Fruit fly (Drosophila melanogaster) whole organism, embryonic: ENCODE results near the gene dpr18.

Experiments
- B-H1 ChIP-seq: fragments of 200-800 bp; sonication (Bioruptor generic); IDR thresholded peaks from 3 replicates; pipeline ENCODE4 v1.3.6; 2022; ENCODE audit warnings: missing biosample characterization, missing genetic modification characterization
- CG11085 ChIP-seq: fragments of 200-800 bp; sonication (Bioruptor generic); IDR thresholded peaks from 2 replicates; pipeline ENCODE4 v1.3.6; 2022; ENCODE audit warnings: missing biosample characterization, missing genetic modification characterization
- CG12391 ChIP-seq: fragments of 200-800 bp; sonication (Bioruptor generic); optimal IDR thresholded peaks from 3 replicates; lab custom pipeline; 2018; ENCODE audit warnings: missing biosample characterization, mild to moderate bottlenecking, missing genetic modification characterization, moderate library complexity
- CG12769 ChIP-seq: fragments of 200-800 bp; sonication (Bioruptor generic); optimal IDR thresholded peaks from 2 replicates; lab custom pipeline; 2019; ENCODE audit warnings: missing biosample characterization, mild to moderate bottlenecking, missing genetic modification characterization, moderate library complexity
- CG13424 ChIP-seq: fragments of 200-800 bp; sonication (Bioruptor generic); optimal IDR thresholded peaks from 2 replicates; lab custom pipeline; 2019; ENCODE audit warnings: missing biosample characterization, mild to moderate bottlenecking, missing genetic modification characterization, moderate library complexity
- CG13894 ChIP-seq: fragments of 200-800 bp; sonication (Bioruptor generic); optimal IDR thresholded peaks from 3 replicates; lab custom pipeline; 2018; ENCODE audit warnings: missing biosample characterization, mild to moderate bottlenecking, missing genetic modification characterization, moderate library complexity
- CG15073 ChIP-seq: fragments of 200-800 bp; sonication (Bioruptor generic); optimal IDR thresholded peaks from 2 replicates; lab custom pipeline; 2016; ENCODE audit warnings: missing biosample characterization, missing genetic modification characterization
- CG17186 ChIP-seq: fragments of 200-800 bp; sonication (Bioruptor generic); optimal IDR thresholded peaks from 3 replicates; lab custom pipeline; 2017; ENCODE audit warnings: missing biosample characterization, missing genetic modification reagents, missing genetic modification characterization
- CG17328 ChIP-seq: fragments of 200-800 bp; sonication (Bioruptor generic); IDR thresholded peaks from 2 replicates; pipeline ENCODE4 v1.3.6; 2022; ENCODE audit warnings: missing biosample characterization, missing genetic modification characterization
- CG33557 ChIP-seq: fragments of 200-800 bp; sonication (Bioruptor generic); optimal IDR thresholded peaks from 2 replicates; lab custom pipeline; 2019; ENCODE audit warnings: missing biosample characterization, mild to moderate bottlenecking, missing genetic modification characterization, moderate library complexity
- CG6813 ChIP-seq: fragments of 200-800 bp; sonication (Bioruptor generic); optimal IDR thresholded peaks from 2 replicates; lab custom pipeline; 2017; ENCODE audit warnings: missing biosample characterization, missing genetic modification characterization, mild to moderate bottlenecking, moderate library complexity, missing genetic modification reagents
- CG7271 ChIP-seq: fragments of 200-800 bp; sonication (Bioruptor generic); optimal IDR thresholded peaks from 2 replicates; lab custom pipeline; 2018; ENCODE audit warnings: missing biosample characterization, mild to moderate bottlenecking, missing genetic modification characterization, moderate library complexity
- CG9609 ChIP-seq: fragments of 200-800 bp; sonication (Bioruptor generic); optimal IDR thresholded peaks from 3 replicates; lab custom pipeline; 2016; ENCODE audit warnings: missing biosample characterization, missing genetic modification characterization
- CG9876 ChIP-seq: fragments of 200-800 bp; sonication (Bioruptor generic); optimal IDR thresholded peaks from 2 replicates; lab custom pipeline; 2016; ENCODE audit warnings: missing biosample characterization, missing genetic modification characterization
- E2f2 ChIP-seq: fragments of 200-800 bp; sonication (Bioruptor generic); IDR thresholded peaks from 2 replicates; pipeline ENCODE4 v1.3.6; 2022; ENCODE audit warnings: missing biosample characterization, missing genetic modification characterization
- Gsc ChIP-seq: fragments of 200-800 bp; sonication (Bioruptor generic); IDR thresholded peaks from 2 replicates; pipeline ENCODE4 v1.3.6; 2022; ENCODE audit warnings: missing biosample characterization, missing genetic modification characterization
- HLH3B ChIP-seq: fragments of 200-800 bp; sonication (Bioruptor generic); IDR thresholded peaks from 2 replicates; pipeline ENCODE4 v1.3.6; 2022; ENCODE audit warnings: missing biosample characterization, missing genetic modification characterization
- HLH4C ChIP-seq: fragments of 200-800 bp; sonication (Bioruptor generic); IDR thresholded peaks from 3 replicates; pipeline ENCODE4 v1.3.6; 2022; ENCODE audit warnings: missing biosample characterization, missing genetic modification characterization; ENCODE audit not compliant: partially characterized antibody
- Jarid2 ChIP-seq: fragments of 200-800 bp; sonication (Bioruptor generic); optimal IDR thresholded peaks from 3 replicates; lab custom pipeline; 2017; ENCODE audit warnings: mild to moderate bottlenecking, missing biosample characterization, missing genetic modification reagents, missing genetic modification characterization
- Lpt ChIP-seq: fragments of >200 bp; optimal IDR thresholded peaks from 2 replicates; lab custom pipeline; 2018; ENCODE audit warnings: missing biosample characterization, missing genetic modification characterization
- MBD-R2 ChIP-seq: fragments of 200-800 bp; sonication (Bioruptor generic); IDR thresholded peaks from 2 replicates; pipeline ENCODE4 v1.3.6; 2022; ENCODE audit warnings: missing biosample characterization, missing genetic modification characterization
- MESR4 ChIP-seq: fragments of 200-800 bp; sonication (Bioruptor generic); optimal IDR thresholded peaks from 2 replicates; lab custom pipeline; 2018; ENCODE audit warnings: missing biosample characterization, mild to moderate bottlenecking, missing genetic modification characterization, moderate library complexity
- Mrtf ChIP-seq: fragments of 200-800 bp; sonication (Bioruptor generic); IDR thresholded peaks from 3 replicates; pipeline ENCODE4 v1.3.6; 2022; ENCODE audit warnings: missing biosample characterization, missing genetic modification characterization
- Nf-YA ChIP-seq: fragments of 200-800 bp; sonication (Bioruptor generic); IDR thresholded peaks from 2 replicates; pipeline ENCODE4 v1.3.6; 2022; ENCODE audit warnings: missing biosample characterization, missing genetic modification characterization
- Oaz ChIP-seq: fragments of 200-800 bp; sonication (Bioruptor generic); IDR thresholded peaks from 2 replicates; pipeline ENCODE4 v1.3.6; 2022; ENCODE audit warnings: missing biosample characterization, missing genetic modification characterization
- Tbp ChIP-seq: fragments of >200 bp; optimal IDR thresholded peaks from 2 replicates; lab custom pipeline; 2018; ENCODE audit warnings: missing biosample characterization, missing genetic modification characterization
- ato ChIP-seq: fragments of 200-800 bp; sonication (Bioruptor generic); IDR thresholded peaks from 2 replicates; pipeline ENCODE4 v1.3.6; 2022; ENCODE audit warnings: missing biosample characterization, missing genetic modification characterization; ENCODE audit not compliant: partially characterized antibody
- bigmax ChIP-seq: fragments of 200-800 bp; sonication (Bioruptor generic); optimal IDR thresholded peaks from 2 replicates; lab custom pipeline; 2018; ENCODE audit warnings: missing biosample characterization, mild to moderate bottlenecking, missing genetic modification characterization
- bowl ChIP-seq: fragments of 200-800 bp; sonication (Bioruptor generic); IDR thresholded peaks from 2 replicates; pipeline ENCODE4 v1.3.6; 2022; ENCODE audit warnings: missing biosample characterization, missing genetic modification characterization
- br ChIP-seq: fragments of >200 bp; optimal IDR thresholded peaks from 2 replicates; lab custom pipeline; 2017
- chn ChIP-seq: fragments of 200-800 bp; sonication (Bioruptor generic); optimal IDR thresholded peaks from 2 replicates; lab custom pipeline; 2016; ENCODE audit warnings: missing biosample characterization, missing genetic modification characterization
- corto ChIP-seq: fragments of 200-800 bp; sonication (Bioruptor generic); optimal IDR thresholded peaks from 2 replicates; lab custom pipeline; 2016; ENCODE audit warnings: missing biosample characterization, mild to moderate bottlenecking, missing genetic modification characterization, moderate library complexity
- crp ChIP-seq, 2 experiments: fragments of 200-800 bp; sonication (Bioruptor generic); optimal IDR thresholded peaks; 2 replicates in 1 of 2; 3 replicates in 1 of 2; lab custom pipeline; 2017; ENCODE audit warnings: missing biosample characterization in 2 of 2, missing genetic modification characterization in 2 of 2, mild to moderate bottlenecking in 1 of 2, moderate library complexity in 1 of 2
- dmrt99B ChIP-seq: fragments of 200-800 bp; sonication (Bioruptor generic); optimal IDR thresholded peaks from 2 replicates; lab custom pipeline; 2018; ENCODE audit warnings: missing biosample characterization, mild to moderate bottlenecking, missing genetic modification characterization, moderate library complexity
- ems ChIP-seq: fragments of 200-800 bp; sonication (Bioruptor generic); optimal IDR thresholded peaks from 3 replicates; lab custom pipeline; 2016; ENCODE audit warnings: missing biosample characterization, missing genetic modification characterization
- eve ChIP-seq, 2 experiments: fragments of >200 bp; optimal IDR thresholded peaks; 2 replicates each; lab custom pipeline; 2017; ENCODE audit warnings: missing biosample characterization in 2 of 2, missing genetic modification characterization in 2 of 2
- fd96Cb ChIP-seq: fragments of 200-800 bp; sonication (Bioruptor generic); optimal IDR thresholded peaks from 2 replicates; lab custom pipeline; 2018; ENCODE audit warnings: missing biosample characterization, mild to moderate bottlenecking, missing genetic modification characterization, moderate library complexity
- gcm2 ChIP-seq: fragments of 200-800 bp; sonication (Bioruptor generic); optimal IDR thresholded peaks from 2 replicates; lab custom pipeline; 2016; ENCODE audit warnings: missing biosample characterization, missing genetic modification characterization
- gsb-n ChIP-seq: fragments of 200-800 bp; sonication (Bioruptor generic); optimal IDR thresholded peaks from 3 replicates; lab custom pipeline; 2018; ENCODE audit warnings: missing biosample characterization, mild to moderate bottlenecking, missing genetic modification characterization
- ham ChIP-seq: fragments of 200-800 bp; sonication (Bioruptor generic); IDR thresholded peaks from 2 replicates; pipeline ENCODE4 v1.3.6; 2022; ENCODE audit warnings: missing biosample characterization, missing genetic modification characterization
- ind ChIP-seq: fragments of 200-800 bp; sonication (Bioruptor generic); optimal IDR thresholded peaks from 3 replicates; lab custom pipeline; 2016; ENCODE audit warnings: missing biosample characterization, missing genetic modification characterization
- insv ChIP-seq, 2 experiments: fragments of 200-800 bp; sonication (Bioruptor generic); optimal IDR thresholded peaks; 3 replicates each; lab custom pipeline; 2016 to 2018; ENCODE audit warnings: missing biosample characterization in 2 of 2, missing genetic modification characterization in 2 of 2
- pan ChIP-seq, 4 experiments: fragments of >200 bp in 3 of 4; fragments of 200-800 bp in 1 of 4; sonication (Bioruptor generic) in 1 of 4; optimal IDR thresholded peaks in 3 of 4; IDR thresholded peaks in 1 of 4; 2 replicates each; pipeline versions ENCODE4 v1.3.6 to Lab custom; 2017 to 2022; ENCODE audit warnings: missing biosample characterization in 2 of 4, missing genetic modification characterization in 2 of 4, mixed read lengths in 1 of 4
- pita ChIP-seq: fragments of 200-800 bp; sonication (Bioruptor generic); optimal IDR thresholded peaks from 2 replicates; lab custom pipeline; 2017; ENCODE audit warnings: missing biosample characterization, mild to moderate bottlenecking, missing genetic modification characterization
- pum ChIP-seq: fragments of 200-800 bp; sonication (Bioruptor generic); optimal IDR thresholded peaks from 2 replicates; lab custom pipeline; 2016; ENCODE audit warnings: missing biosample characterization, missing genetic modification characterization
- sim ChIP-seq: fragments of 200-800 bp; sonication (Bioruptor generic); IDR thresholded peaks from 2 replicates; pipeline ENCODE4 v1.3.6; 2022; ENCODE audit warnings: missing biosample characterization, missing genetic modification characterization
- vfl ChIP-seq: fragments of 200-800 bp; sonication (Bioruptor generic); optimal IDR thresholded peaks from 2 replicates; lab custom pipeline; 2016; ENCODE audit warnings: missing biosample characterization, missing genetic modification characterization
- wek ChIP-seq: fragments of 200-800 bp; sonication (Bioruptor generic); optimal IDR thresholded peaks from 3 replicates; lab custom pipeline; 2018; ENCODE audit warnings: missing biosample characterization, mild to moderate bottlenecking, missing genetic modification characterization, moderate library complexity
- zen ChIP-seq: fragments of 200-800 bp; sonication (Bioruptor generic); optimal IDR thresholded peaks from 3 replicates; lab custom pipeline; 2018; ENCODE audit warnings: missing biosample characterization, mild to moderate bottlenecking, missing genetic modification characterization, moderate library complexity
- zfh2 ChIP-seq: fragments of 200-800 bp; sonication (Bioruptor generic); optimal IDR thresholded peaks from 2 replicates; lab custom pipeline; 2016; ENCODE audit warnings: missing biosample characterization, missing genetic modification characterization

Gene dpr18

DNA sequence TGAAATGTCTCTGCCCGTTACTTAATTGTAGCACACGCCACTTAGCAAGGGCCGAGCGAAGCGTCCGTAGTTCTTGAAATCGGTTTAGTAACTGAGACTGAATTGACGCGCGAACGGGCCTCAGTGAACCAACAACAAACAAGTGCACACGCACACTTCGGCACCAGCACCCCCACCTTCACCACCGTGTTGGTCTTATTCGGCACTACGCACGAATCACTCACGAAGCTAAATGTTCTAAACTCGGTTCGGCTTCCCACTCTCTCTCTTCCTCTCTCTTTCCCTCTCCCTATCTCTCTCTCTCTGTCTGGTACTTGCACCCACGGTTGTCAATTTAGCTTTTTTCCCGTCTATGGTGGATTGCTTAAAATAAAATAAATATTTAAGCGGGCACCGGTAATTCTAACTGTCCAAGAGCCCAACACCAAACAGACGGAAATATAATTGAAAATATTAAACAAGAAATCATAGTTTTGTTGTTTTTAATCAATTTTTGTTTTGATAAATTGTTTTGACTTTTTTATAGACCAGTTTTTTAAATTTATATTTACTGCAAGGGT, 28.0 kb downstream of the dpr18 start, which contains the start of gene Tob (continued):
- TF ChIP-seq Jarid2 (GFP tag; lab: Kevin White, UChicago) (peak; percentile 93), CG17328 (GFP tag; lab: Robert Waterston, UW) (0 out of 2 replicates have a peak, but pooled peaks have one; percentile 6), zfh2 (GFP tag; lab: Kevin White, UChicago) (no peak), crp (GFP tag; optimal IDR thresholded peaks at IDR 0.05; lab: Kevin White, UChicago) (peak in 1 of 2 experiments; percentile 1), vfl (no peak), CG13894 (peak; percentile 64), CG7271 (tag; lab: Kevin White, UChicago) (no peak), sim (GFP tag; lab: Robert Waterston, UW) (no peak), ato (GFP tag; lab: Robert Waterston, UW) (no peak), Nf-YA (GFP tag; lab: Robert Waterston, UW) (no peak), CG17186 (GFP tag; lab: Kevin White, UChicago) (no peak), CG9609 (no peak), Mrtf (GFP tag; lab: Robert Waterston, UW) (no peak), Oaz (no peak), zen (tag; lab: Kevin White, UChicago) (no peak), gcm2 (GFP tag; lab: Kevin White, UChicago) (no peak), CG13424 (tag; lab: Kevin White, UChicago) (no peak), br (no peak), corto (GFP tag; lab: Kevin White, UChicago) (no peak), bigmax (GFP tag; lab: Kevin White, UChicago) (no peak), CG12391 (tag; lab: Kevin White, UChicago) (peak; percentile 15), MESR4 (GFP tag; lab: Kevin White, UChicago) (peak; percentile 4), MBD-R2 (peak; percentile 27; the same call in 1 of the 2 replicates), Lpt (no peak), pum (GFP tag; lab: Kevin White, UChicago) (no peak), E2f2 (peak; percentile 36; the same call in 1 of the 2 replicates), HLH3B (GFP tag; lab: Robert Waterston, UW) (no peak), ems (GFP tag; lab: Kevin White, UChicago) (no peak), chn (peak; percentile 3), pan (optimal IDR thresholded peaks at IDR 0.05; lab: Kevin White, UChicago) (no peak), pan (GFP tag; optimal IDR thresholded peaks at IDR 0.05 in 1 of 2, IDR thresholded peaks at IDR 0.05 in 1 of 2) (no peak), ham (GFP tag; lab: Robert Waterston, UW) (no peak), fd96Cb (tag; lab: Kevin White, UChicago) (no peak), CG12769 (tag; lab: Kevin White, UChicago) (peak; percentile 73), dmrt99B (peak; percentile 22), HLH4C (GFP tag; lab: Robert Waterston, UW) (peak; percentile 34; the same call in 1 of the 3 replicates), CG6813 (GFP tag; lab: Kevin White, UChicago) (peak; percentile 35), CG15073 (GFP tag; lab: Kevin White, UChicago) (no peak), bowl (GFP tag; lab: Robert Waterston, UW) (no peak), B-H1 (no peak), insv (GFP tag; optimal IDR thresholded peaks at IDR 0.05; lab: Kevin White, UChicago) (peak in 1 of 2 experiments; percentile 32), eve (GFP tag; optimal IDR thresholded peaks at IDR 0.05; lab: Kevin White, UChicago) (no peak), wek (GFP tag; lab: Kevin White, UChicago) (no peak), Tbp (GFP tag; lab: Kevin White, UChicago) (no peak), ind (GFP tag; lab: Kevin White, UChicago) (no peak), CG9876 (GFP tag; lab: Kevin White, UChicago) (no peak), Gsc (no peak), CG11085 (GFP tag; lab: Robert Waterston, UW) (no peak), gsb-n (tag; lab: Kevin White, UChicago) (no peak), CG33557 (no peak), pita (GFP tag; lab: Kevin White, UChicago) (no peak)
